Fruit fly (Drosophila melanogaster) ovary, adult (tissue): Measurements from ENCODE around the gene CG7557.

Experiments used
- CG17801 ChIP-seq: fragments of 200-800 bp; optimal IDR thresholded peaks from 2 replicates; lab custom pipeline; 2019; ENCODE audit warnings: missing biosample characterization, mild to moderate bottlenecking, missing genetic modification characterization, moderate library complexity; ENCODE audit not compliant: partially characterized antibody

The CG7557 gene

dm6 chr3L:11433151-11433550, 11.8 kb upstream of the CG7557 start:
- no peak for TF ChIP-seq CG17801

- no peak for TF ChIP-seq CG17801
Measured at dm6 chr3L:11434112-11434511, 10.8 kb upstream of the CG7557 start.

- TF ChIP-seq CG17801, result no peak
Measured at dm6 chr3L:11435376-11435775, 9.6 kb upstream of the CG7557 start, which contains the start of gene CG6149. TSS of gene CG6149 (minus strand) at chr3L:11435476.

dm6 chr3L:11439570-11439969, 5.4 kb upstream of the CG7557 start:
- no peak for TF ChIP-seq CG17801

dm6 chr3L:11440258-11440657, 4.7 kb upstream of the CG7557 start:
- no peak for TF ChIP-seq CG17801

dm6 chr3L:11440769-11441168, 4.2 kb upstream of the CG7557 start:
- TF ChIP-seq CG17801, result no peak

- TF ChIP-seq CG17801, result no peak
Measured at dm6 chr3L:11441889-11442782, 2.8 kb upstream of the CG7557 start.

- no peak for TF ChIP-seq CG17801
Measured at dm6 chr3L:11443474-11444080, 1.4 kb upstream of the CG7557 start.

dm6 chr3L:11444169-11444568, 792 bp upstream of the CG7557 start:
- TF ChIP-seq CG17801, result no peak

dm6 chr3L:11447022-11447728, 2.2 kb downstream of the CG7557 start:
- peak; percentile 19 for TF ChIP-seq CG17801

dm6 chr3L:11448349-11448748, 3.4 kb downstream of the CG7557 start:
- no peak for TF ChIP-seq CG17801

- no peak for TF ChIP-seq CG17801
Measured at dm6 chr3L:11448935-11449334, 4.0 kb downstream of the CG7557 start.

- TF ChIP-seq CG17801, result no peak
Measured at dm6 chr3L:11450535-11450934, 5.6 kb downstream of the CG7557 start.

dm6 chr3L:11454461-11454860, 9.5 kb downstream of the CG7557 start:
- TF ChIP-seq CG17801, result no peak

- TF ChIP-seq CG17801, result no peak
Measured at dm6 chr3L:11458370-11458769, 13.4 kb downstream of the CG7557 start, which contains the start of the genes CG12289 and CG7551. TSS of gene CG12289 (minus strand) at chr3L:11458470. TSS of gene CG7551 (plus strand) at chr3L:11458490.

- no peak for TF ChIP-seq CG17801
Measured at dm6 chr3L:11465371-11465914, 20.5 kb downstream of the CG7557 start, which contains the start of gene Fum3. TSS of gene Fum3 (minus strand) at chr3L:11465864.

dm6 chr3L:11466985-11467384, 22.0 kb downstream of the CG7557 start:
- TF ChIP-seq CG17801, result no peak
